Worm (Caenorhabditis elegans) whole organism, L2 larva: ENCODE results near the gene bris-1.

Experiments used
- R02D3.7 ChIP-seq: fragments of 150-350 bp; optimal IDR thresholded peaks from 2 replicates; lab custom pipeline; 2014; ENCODE audit warnings: missing biosample characterization, missing genetic modification characterization
- nhr-25 ChIP-seq: fragments of 150-350 bp; sonication (generic microtip); optimal IDR thresholded peaks from 3 replicates; lab custom pipeline; 2014; ENCODE audit warnings: missing biosample characterization, missing genetic modification characterization

ce11 chrIV:3841607-3842006, 22.5 kb upstream of the bris-1 start:
- TF ChIP-seq nhr-25 (tag; lab: Kevin White, UChicago) (no peak), R02D3.7 (no peak)
